Worm (Caenorhabditis elegans) whole organism, mixed stage, embryonic: Measurements from ENCODE around the gene clc-22.

ENCODE experiments used
- M03D4.4 ChIP-seq: sonication (generic microtip); optimal IDR thresholded peaks from 2 replicates; lab custom pipeline; 2017; ENCODE audit warnings: mild to moderate bottlenecking, missing genetic modification characterization, missing compliant biosample characterization
- ceh-39 ChIP-seq: fragments of 150-350 bp; optimal IDR thresholded peaks from 2 replicates; lab custom pipeline; 2014; ENCODE audit warnings: missing biosample characterization, missing genetic modification characterization
- ceh-83 ChIP-seq: fragments of 200-800 bp; sonication (Bioruptor generic); optimal IDR thresholded peaks from 2 replicates; lab custom pipeline; 2018; ENCODE audit warnings: mild to moderate bottlenecking, missing genetic modification characterization, missing compliant biosample characterization
- elt-3 ChIP-seq: fragments of 150-350 bp; optimal IDR thresholded peaks from 2 replicates; lab custom pipeline; 2014; ENCODE audit warnings: missing biosample characterization, missing genetic modification characterization
- mab-5 ChIP-seq: fragments of 150-350 bp; optimal IDR thresholded peaks from 2 replicates; lab custom pipeline; 2014; ENCODE audit warnings: missing biosample characterization, missing genetic modification characterization
- nhr-12 ChIP-seq: fragments of 150-350 bp; optimal IDR thresholded peaks from 2 replicates; lab custom pipeline; 2014; ENCODE audit warnings: missing biosample characterization, missing genetic modification characterization
- nhr-2 ChIP-seq: fragments of 150-350 bp; optimal IDR thresholded peaks from 2 replicates; lab custom pipeline; 2014; ENCODE audit warnings: missing biosample characterization, missing genetic modification characterization
- nhr-237 ChIP-seq: fragments of 150-350 bp; optimal IDR thresholded peaks from 2 replicates; lab custom pipeline; 2014; ENCODE audit warnings: missing biosample characterization, missing genetic modification characterization
- sem-2 ChIP-seq: fragments of 200-800 bp; sonication (Bioruptor generic); optimal IDR thresholded peaks from 2 replicates; lab custom pipeline; 2018; ENCODE audit warnings: mild to moderate bottlenecking, missing genetic modification characterization, missing compliant biosample characterization
- snpc-4 ChIP-seq: fragments of 150-350 bp; optimal IDR thresholded peaks from 2 replicates; lab custom pipeline; 2014; ENCODE audit warnings: missing biosample characterization, missing genetic modification characterization
- sptf-1 ChIP-seq: sonication (generic microtip); optimal IDR thresholded peaks from 2 replicates; lab custom pipeline; 2017; ENCODE audit warnings: mild to moderate bottlenecking, missing genetic modification characterization, moderate library complexity, missing compliant biosample characterization
- unc-39 ChIP-seq: fragments of 150-350 bp; optimal IDR thresholded peaks from 2 replicates; lab custom pipeline; 2014; ENCODE audit warnings: missing biosample characterization, missing genetic modification characterization
- unc-62 ChIP-seq: fragments of 150-350 bp; optimal IDR thresholded peaks from 2 replicates; lab custom pipeline; 2014; ENCODE audit warnings: missing biosample characterization, missing genetic modification reagents, missing genetic modification characterization
- ztf-11 ChIP-seq: fragments of 150-350 bp; optimal IDR thresholded peaks from 2 replicates; lab custom pipeline; 2014; ENCODE audit warnings: missing biosample characterization, missing genetic modification characterization

DNA sequence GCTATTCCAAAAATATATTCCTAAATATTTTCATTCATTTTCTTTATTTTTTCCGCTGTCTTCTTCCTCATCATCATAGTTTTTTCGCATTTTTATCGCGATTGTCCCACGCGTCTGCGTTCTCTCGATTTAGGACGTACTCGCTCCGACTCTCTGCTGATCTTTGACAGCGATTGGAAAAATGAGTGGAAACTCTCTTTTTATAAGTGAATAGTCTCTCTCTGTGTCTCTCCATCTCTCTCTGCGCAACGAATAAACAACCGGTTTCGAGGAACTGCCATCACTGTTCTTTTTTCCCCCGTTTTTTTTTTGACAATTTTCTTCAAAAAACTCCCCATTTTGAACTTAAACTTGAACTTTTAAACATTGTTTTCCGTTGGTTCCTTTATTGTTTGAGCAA is 44.5 kb downstream of the clc-22 start:
- TF ChIP-seq nhr-12 (no peak), unc-39 (tag; lab: Kevin White, UChicago) (no peak), ceh-39 (tag; lab: Kevin White, UChicago) (no peak), nhr-237 (tag; lab: Kevin White, UChicago) (no peak), nhr-2 (tag; lab: Kevin White, UChicago) (no peak), sptf-1 (tag; lab: Kevin White, UChicago) (no peak), sem-2 (no peak), unc-62 (GFP tag; lab: Kevin White, UChicago) (no peak), ztf-11 (tag; lab: Kevin White, UChicago) (no peak), M03D4.4 (tag; lab: Kevin White, UChicago) (no peak), elt-3 (tag; lab: Kevin White, UChicago) (no peak), mab-5 (tag; lab: Kevin White, UChicago) (no peak), snpc-4 (tag; lab: Kevin White, UChicago) (no peak), ceh-83 (GFP tag; lab: Kevin White, UChicago) (no peak)
